Worm (Caenorhabditis elegans) whole organism, mixed stage, embryonic: ENCODE data around the gene C16C8.7.
"Not testable (repeated sequence)": the region's sequence is repeated elsewhere in the genome, so short reads cannot be mapped to it uniquely, and the experiment has no call there.

Source experiments
- blmp-1 ChIP-seq: fragments of 150-350 bp; optimal IDR thresholded peaks from 2 replicates; lab custom pipeline; 2014; ENCODE audit warnings: missing biosample characterization, missing genetic modification characterization
- elt-1 ChIP-seq: sonication (generic microtip); optimal IDR thresholded peaks from 2 replicates; lab custom pipeline; 2017; ENCODE audit warnings: missing genetic modification characterization, mild to moderate bottlenecking, missing compliant biosample characterization, antibody characterized with exemption, moderate library complexity, borderline replicate concordance; ENCODE audit not compliant: insufficient read depth
- ham-2 ChIP-seq: fragments of 200-800 bp; sonication (Bioruptor generic); optimal IDR thresholded peaks from 2 replicates; lab custom pipeline; 2018; ENCODE audit warnings: mild to moderate bottlenecking, missing genetic modification characterization, missing compliant biosample characterization
- nhr-237 ChIP-seq: fragments of 150-350 bp; optimal IDR thresholded peaks from 2 replicates; lab custom pipeline; 2014; ENCODE audit warnings: missing biosample characterization, missing genetic modification characterization
- nhr-76 ChIP-seq: sonication (generic microtip); optimal IDR thresholded peaks from 2 replicates; lab custom pipeline; 2017; ENCODE audit warnings: missing biosample characterization, missing genetic modification characterization

DNA sequence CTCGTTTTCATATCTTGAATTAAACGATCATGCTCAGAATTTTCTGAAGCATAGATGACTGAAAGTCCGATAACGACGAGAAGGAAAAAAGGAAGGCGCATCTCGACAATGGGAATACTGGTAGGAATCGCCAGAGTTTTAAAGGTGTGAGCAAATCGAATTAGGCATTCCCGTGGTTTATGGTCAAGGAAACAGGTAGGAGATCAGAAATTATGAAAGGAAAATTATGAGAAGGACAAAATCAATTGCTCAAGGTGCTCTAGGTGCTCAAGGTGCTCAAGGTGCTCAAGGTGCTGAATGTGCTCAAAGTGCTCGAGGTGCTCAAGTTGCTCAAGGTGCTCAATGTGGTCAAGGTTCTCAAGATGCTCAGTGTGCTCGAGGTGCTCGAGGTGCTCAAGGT, 4.6 kb upstream of the C16C8.7 start, which contains the start of gene C16C8.10:
- not testable (repeated sequence) for TF ChIP-seq elt-1; nhr-76; ham-2 (GFP tag; lab: Kevin White, UChicago); blmp-1; nhr-237
